Worm (Caenorhabditis elegans): ENCODE measurements around the gene mltn-1.

Gene mltn-1

DNA sequence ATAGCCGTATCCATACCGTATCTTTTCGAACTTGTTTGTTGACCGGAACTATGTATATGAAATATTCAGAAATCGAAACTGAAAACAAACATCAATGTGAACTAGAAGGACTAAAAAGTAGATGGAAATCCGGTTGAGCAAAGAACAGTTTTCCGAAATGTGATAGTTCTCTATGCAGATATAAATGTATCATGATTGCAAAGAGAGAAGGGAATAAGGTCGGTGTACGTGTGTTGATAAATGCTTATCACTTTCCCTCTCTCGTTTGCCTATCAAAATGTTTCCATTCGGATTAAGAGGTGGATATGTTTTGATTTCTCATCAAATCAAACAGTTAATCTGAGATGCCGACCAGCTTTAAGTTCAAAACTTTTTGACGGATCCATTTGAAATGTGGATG lies 3.2 kb upstream of the mltn-1 start:
- peak; percentile 37 for TF ChIP-seq nhr-23 (tag; optimal IDR thresholded peaks at IDR 0.05)
- peak in 1 of 3 experiments; percentile 48 for TF ChIP-seq elt-3 (tag; optimal IDR thresholded peaks at IDR 0.05)
- no peak for TF ChIP-seq lin-39 (tag; optimal IDR thresholded peaks at IDR 0.05)
- no peak for TF ChIP-seq nfya-1 (tag; optimal IDR thresholded peaks at IDR 0.05; ENCODE audit: insufficient read depth)
- TF ChIP-seq nhr-43 (tag; optimal IDR thresholded peaks at IDR 0.05; ENCODE audit: poor library complexity, severe bottlenecking), result peak; percentile 32

DNA sequence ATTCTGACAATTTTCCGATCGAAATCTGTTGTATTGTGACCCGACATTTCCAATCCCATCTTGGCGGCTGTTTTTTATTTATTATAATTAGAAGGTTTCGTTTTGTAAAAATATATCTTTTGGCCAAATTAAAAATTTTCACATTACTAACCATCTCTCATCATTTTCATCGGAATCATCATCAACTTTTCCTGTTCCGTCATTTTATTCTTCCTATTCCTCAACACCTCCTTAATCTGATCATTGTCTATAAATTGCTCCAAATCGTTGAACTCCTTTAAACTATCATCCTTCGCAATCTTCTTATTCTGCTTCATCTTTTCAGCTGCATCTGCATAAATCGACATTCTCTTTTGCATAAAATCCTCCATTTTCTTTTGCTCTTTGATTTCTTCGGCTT lies 2.7 kb downstream of the mltn-1 start:
- TF ChIP-seq nfya-1 (tag; optimal IDR thresholded peaks at IDR 0.05; ENCODE audit: insufficient read depth) (no peak), pqm-1 (tag; optimal IDR thresholded peaks at IDR 0.05) (no peak), nhr-76 (tag; optimal IDR thresholded peaks at IDR 0.05) (no peak), pha-4 (tag; optimal IDR thresholded peaks at IDR 0.05) (no peak), aly-2 (tag; optimal IDR thresholded peaks at IDR 0.05) (no peak), jun-1 (tag; optimal IDR thresholded peaks at IDR 0.05) (no peak), egl-27 (tag; optimal IDR thresholded peaks at IDR 0.05) (no peak), egl-5 (tag; optimal IDR thresholded peaks at IDR 0.05) (no peak), snpc-4 (tag; optimal IDR thresholded peaks at IDR 0.05) (no peak), ztf-11 (tag; optimal IDR thresholded peaks at IDR 0.05) (no peak), skn-1 (tag; optimal IDR thresholded peaks at IDR 0.05) (no peak)

DNA sequence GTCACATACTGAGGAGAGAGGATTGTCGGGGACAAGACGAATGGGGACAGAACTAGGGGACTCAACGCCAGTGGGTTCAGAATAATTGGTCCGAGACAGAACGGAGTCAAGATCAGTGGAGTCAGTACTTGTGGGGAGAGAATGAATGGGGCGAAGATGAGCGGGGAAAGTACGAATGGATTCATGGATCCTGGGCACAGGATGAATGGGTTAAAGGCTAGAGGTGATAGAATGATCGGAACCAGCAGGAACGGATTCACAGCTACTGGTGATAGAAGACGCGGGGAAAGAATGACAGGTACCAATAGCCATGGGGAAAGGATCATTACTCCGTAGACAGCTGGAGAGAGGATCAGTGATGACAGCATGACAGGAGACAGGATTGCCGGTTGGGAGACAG lies 5.5 kb downstream of the mltn-1 start:
- TF ChIP-seq lin-15B (tag; optimal IDR thresholded peaks at IDR 0.05) (no peak), nhr-43 (tag; optimal IDR thresholded peaks at IDR 0.05; ENCODE audit: poor library complexity, severe bottlenecking) (peak; percentile 28), ama-1 (optimal IDR thresholded peaks at IDR 0.05) (peak; percentile 51)

DNA sequence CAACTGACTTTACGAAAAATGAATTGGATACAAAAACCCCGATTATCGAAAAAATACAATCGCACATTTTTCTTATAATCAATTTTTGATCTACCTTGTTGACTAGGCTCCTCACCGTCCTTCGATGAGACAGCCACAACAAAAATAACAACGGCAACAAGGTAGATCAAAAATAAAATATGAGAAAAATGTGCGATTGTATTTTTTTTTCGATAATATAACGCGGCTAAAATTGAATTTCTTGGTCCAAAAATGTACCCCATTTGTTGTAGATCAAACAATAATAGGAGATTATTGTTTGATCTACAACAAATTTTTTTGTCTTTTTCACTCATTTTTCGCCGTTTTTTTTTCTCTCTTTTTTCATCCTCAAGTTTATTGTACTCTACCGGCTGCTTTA lies 14.4 kb downstream of the mltn-1 start:
- TF ChIP-seq egl-27 (tag; optimal IDR thresholded peaks at IDR 0.05) (no peak), fos-1 (tag; optimal IDR thresholded peaks at IDR 0.05) (no peak), egl-5 (tag; optimal IDR thresholded peaks at IDR 0.05) (no peak), lsy-12 (tag; optimal IDR thresholded peaks at IDR 0.05) (no peak), nhr-25 (tag; optimal IDR thresholded peaks at IDR 0.05) (no peak), lin-39 (tag; optimal IDR thresholded peaks at IDR 0.05) (no peak), nhr-12 (tag; optimal IDR thresholded peaks at IDR 0.05) (no peak), snpc-4 (tag; optimal IDR thresholded peaks at IDR 0.05) (no peak), nhr-23 (tag; optimal IDR thresholded peaks at IDR 0.05) (no peak), ceh-9 (tag; optimal IDR thresholded peaks at IDR 0.05) (no peak), ceh-28 (tag; optimal IDR thresholded peaks at IDR 0.05) (no peak), hmg-11 (tag; optimal IDR thresholded peaks at IDR 0.05) (no peak), pha-4 (tag; optimal IDR thresholded peaks at IDR 0.05) (no peak), unc-62 (GFP tag; optimal IDR thresholded peaks at IDR 0.05) (no peak), elt-1 (tag; optimal IDR thresholded peaks at IDR 0.05) (no peak), nhr-237 (tag; optimal IDR thresholded peaks at IDR 0.05) (no peak), lin-15B (tag; optimal IDR thresholded peaks at IDR 0.05) (no peak), nhr-28 (tag; optimal IDR thresholded peaks at IDR 0.05) (no peak)

DNA sequence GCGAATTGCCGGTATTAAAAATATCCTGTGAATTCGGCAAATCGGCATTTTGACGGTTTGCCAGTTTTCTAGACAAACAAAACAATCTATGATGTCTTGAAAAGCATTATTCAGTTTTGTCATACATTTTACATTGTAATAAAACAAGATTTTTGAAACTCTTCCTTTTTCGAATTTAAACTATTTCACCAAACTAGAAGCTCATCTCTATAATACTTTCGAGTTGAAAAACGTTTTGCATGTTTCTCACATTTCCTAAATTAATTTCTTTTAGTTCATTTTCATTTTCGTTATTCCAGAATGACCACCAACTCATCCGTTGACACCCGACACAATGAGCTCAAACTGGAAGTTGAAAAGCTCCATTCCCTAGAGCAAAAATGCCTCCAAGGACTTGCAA lies 15.4 kb downstream of the mltn-1 start, which contains the start of gene F29C12.6:
F29C12.6 (plus strand) TSS at position 301 of the 400 bp plus-strand sequence.
- TF ChIP-seq skn-1 (tag; optimal IDR thresholded peaks at IDR 0.05) (no peak), egl-5 (tag; optimal IDR thresholded peaks at IDR 0.05) (no peak), ZK546.5 (tag; optimal IDR thresholded peaks at IDR 0.05) (no peak), fkh-10 (GFP tag; optimal IDR thresholded peaks at IDR 0.05) (no peak), nhr-67 (tag; optimal IDR thresholded peaks at IDR 0.05) (no peak)

DNA sequence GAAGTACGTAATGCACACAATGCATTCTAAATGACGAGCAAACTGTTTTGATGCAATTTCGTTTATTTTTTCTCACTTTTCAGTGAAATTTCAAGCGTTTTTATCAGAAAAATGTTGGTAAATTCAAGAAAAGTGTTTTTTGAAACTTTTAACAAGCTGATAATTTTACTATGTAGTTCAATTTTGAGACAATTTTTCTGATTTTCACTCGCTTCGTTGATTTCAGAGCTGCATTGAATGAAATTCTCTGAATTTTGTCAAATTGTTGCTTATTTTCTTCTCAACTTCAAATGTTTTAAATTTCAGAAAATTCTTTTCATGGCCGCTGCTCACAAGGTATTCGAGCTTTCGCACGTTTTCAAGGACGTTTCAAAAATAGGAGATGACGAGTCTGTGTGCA lies 22.3 kb downstream of the mltn-1 start, which contains the start of gene bath-45:
bath-45 (plus strand) TSS at position 301 of the 400 bp plus-strand sequence.
- TF ChIP-seq lsy-12 (tag; optimal IDR thresholded peaks at IDR 0.05), result no peak
- TF ChIP-seq unc-62 (GFP tag; optimal IDR thresholded peaks at IDR 0.05), result no peak
- no peak for TF ChIP-seq egl-27 (tag; optimal IDR thresholded peaks at IDR 0.05)
- TF ChIP-seq ZK546.5 (tag; optimal IDR thresholded peaks at IDR 0.05), result no peak
- TF ChIP-seq snpc-4 (tag; optimal IDR thresholded peaks at IDR 0.05), result no peak

Measured in whole organism, L3 larva.